Fruit fly (Drosophila melanogaster): ENCODE data around the gene CG13694.

The CG13694 gene

DNA sequence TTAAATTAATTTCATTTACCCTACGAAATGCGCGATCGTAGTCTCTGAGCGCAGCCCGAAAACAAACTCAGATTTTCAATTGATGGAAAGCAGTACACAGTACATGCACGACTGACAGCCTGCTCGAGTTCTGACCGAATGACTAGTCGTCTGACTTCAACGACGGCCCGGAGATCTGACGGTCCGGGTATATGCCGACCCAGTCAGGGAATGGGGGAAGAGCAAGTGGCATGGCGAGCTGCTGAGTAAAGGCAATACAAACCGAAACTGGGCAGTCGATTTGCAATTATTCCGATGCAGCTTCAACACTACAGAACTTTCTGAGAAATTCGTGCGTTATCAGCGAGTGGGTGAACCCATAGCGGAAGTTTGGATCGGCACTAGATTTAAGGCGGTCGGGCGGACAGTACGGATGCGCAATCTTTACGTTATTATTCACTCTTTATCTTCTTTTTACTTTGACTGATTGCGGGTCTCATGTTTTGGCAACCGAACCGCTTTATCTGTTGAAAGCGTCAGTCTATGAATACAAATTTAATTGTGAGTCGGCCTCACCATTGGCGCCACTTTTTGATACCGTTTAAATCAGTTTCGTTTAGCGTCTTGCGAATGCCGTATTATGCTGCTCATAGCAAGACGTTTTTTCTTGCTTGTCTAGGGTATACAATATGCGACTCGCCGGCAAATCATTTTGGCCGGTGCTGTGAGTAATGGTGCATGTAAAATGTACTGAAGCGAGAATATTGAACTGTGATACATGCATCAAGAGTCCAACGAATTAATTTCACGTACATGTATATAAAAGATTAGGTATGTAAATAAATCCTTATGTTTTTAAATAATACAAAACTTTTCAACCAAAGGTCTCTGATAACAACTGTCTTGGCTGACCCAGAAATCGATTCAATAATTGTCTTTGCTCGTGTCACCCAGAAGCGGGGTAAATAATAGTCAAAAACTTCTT, 4.5 kb upstream of the CG13694 start:
- TF ChIP-seq noc (tag; optimal IDR thresholded peaks at IDR 0.05): peak; percentile 27

DNA sequence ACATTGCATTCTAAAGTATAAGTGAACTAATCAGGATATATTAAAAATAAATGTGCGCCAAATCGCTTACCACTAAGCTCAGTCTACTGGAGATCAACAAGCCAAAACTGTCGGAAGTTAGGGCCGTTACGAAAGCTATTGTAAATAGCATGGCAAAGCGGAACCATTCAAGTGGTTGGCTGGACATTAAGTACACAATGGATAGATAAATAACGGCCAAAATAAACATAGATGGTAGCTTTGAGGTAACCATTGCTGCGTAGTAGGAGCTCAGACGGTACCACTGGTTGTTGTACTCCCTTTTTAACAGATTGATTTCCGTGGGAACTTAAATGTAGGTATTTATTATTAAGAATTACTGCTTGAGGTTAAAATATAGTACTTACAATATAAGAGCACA, 1.5 kb upstream of the CG13694 start:
- TF ChIP-seq noc (tag; optimal IDR thresholded peaks at IDR 0.05): no peak

DNA sequence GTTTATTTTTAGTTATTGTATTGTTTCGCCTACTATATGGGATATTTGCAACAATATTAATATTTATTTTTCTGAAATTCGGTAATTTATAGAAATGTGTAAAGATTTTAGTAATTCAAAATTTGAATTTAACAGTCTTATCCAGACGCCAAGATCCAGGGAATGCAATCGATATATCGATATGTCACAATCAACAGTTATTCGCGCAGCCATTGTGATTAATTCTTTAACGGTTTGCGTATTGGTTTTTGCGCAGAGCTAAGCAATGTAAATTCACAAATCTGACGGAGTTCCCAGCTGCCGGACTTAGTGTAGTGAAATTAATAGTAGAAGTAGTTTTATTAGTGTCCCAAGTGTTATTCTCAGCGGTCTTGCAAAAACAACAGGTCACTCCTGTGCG, 1.9 kb downstream of the CG13694 start, which contains the start of gene ND-15:
Gene ND-15 (plus strand): TSS at position 298 of the 400 bp plus-strand sequence.
- TF ChIP-seq noc (tag; optimal IDR thresholded peaks at IDR 0.05): no peak

DNA sequence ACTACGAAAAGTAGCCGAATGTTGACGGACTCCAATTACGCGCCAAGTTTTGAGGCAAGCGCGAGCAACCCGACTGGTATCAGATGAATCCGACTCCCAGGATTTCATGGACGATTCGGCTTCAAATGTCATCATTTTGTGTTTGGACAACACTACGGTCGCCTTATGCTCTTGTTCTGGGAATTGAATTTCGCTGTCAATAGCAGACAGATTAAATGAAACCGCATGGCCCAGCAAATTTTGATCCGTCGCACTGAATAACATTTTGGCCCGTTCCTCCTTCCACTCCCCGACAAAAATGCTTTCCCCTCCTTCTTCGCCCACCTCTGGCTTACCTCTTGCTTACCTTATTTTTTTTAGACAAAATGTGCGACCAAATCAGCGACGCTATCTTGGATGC, 6.2 kb downstream of the CG13694 start:
- TF ChIP-seq noc (tag; optimal IDR thresholded peaks at IDR 0.05): no peak

DNA sequence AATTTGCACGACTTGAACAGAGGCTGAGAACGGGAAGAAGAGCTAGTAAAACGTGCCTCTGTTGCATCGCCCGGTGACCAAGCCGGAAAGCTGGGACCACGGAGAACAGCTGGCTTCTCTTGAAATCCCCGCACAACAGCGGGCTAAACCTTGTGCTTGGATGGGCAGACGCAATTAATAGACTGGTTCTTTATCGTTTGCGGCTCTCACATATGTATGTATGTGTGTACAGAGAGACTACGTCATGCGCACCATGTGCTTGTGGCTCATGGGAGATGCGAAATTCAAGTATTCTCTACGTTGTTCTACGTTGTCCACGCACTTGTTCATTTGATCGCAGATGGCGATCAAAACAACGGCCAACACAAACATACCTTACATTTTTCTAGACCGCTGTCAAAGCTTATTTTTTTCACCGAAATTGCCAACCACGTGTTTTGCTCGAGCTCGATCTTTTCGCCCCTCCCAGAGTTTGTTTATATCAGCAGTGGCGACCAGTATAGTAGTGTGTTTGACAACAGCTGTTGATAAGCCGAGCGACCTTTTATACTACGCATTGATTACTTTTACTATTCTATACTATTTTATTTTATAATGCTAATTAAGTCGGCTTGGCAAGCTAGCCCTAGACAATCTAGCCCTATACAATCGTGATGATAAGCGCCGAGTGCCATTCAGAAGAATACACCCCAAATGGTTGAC, 7.0 kb downstream of the CG13694 start:
- peak; percentile 24 for TF ChIP-seq noc (tag; optimal IDR thresholded peaks at IDR 0.05)

DNA sequence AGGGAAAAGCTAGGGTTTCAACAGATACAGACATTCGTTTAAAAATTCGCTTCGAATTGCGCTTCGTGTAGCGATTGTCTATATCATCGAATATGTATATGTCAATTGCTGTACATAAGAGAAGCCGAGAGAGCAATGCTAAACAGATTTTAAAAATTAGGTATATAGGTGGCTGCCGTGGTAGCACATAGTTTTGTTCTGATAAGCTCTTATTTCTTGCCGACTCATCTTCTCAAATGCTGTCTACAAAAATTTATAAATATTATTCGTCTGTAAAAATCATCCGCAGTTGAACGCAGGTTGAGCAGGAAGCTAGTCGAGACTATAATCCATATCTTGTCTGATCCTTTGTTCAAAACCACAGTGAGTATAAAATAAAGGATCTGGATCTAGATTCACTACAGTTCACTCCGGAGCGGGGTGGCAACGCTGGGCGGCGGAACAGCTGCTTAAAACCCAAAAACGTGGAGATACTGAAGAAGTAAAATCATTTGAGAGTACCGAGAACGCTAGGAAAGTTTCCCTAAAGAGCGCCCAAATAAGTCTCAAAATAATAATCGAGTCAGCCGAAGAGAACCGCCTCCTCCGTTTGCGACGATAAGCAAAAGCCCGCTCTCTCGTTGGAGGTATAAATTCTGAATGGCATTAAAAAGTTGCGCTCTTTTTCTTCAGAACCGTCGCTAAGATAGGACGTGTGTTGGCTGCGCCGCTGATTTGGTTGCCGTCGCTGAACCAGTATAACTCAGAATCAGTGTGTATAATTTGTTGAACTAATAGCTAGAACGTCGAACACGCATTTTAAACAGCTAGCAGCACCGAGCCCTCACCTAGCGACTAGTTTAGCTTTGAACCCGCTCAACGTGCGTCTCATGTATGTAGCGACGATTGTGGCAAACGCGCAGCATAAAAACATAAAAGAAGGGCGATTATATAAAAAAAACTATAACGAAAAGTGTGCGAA, 8.5 kb downstream of the CG13694 start:
- TF ChIP-seq noc (tag; optimal IDR thresholded peaks at IDR 0.05): no peak

DNA sequence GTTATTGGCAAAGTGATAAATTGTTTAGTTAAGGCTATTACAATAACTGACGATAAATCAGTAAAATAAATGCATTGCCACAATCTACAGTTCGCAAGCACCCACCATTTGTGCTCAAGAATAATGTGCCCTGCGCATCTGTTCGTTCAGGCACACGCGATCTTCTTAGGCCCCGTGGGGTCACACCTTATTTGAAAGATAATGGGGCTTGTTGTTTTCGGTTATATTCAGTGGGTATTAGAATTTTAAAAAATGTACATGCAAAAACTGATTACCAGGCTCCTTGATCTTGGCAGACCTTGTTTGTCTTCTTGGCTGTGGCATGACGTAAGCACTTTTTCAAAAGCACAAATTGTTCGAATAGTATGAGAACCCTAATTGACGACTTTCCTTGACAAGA, 9.3 kb downstream of the CG13694 start:
- no peak for TF ChIP-seq noc (tag; optimal IDR thresholded peaks at IDR 0.05)

DNA sequence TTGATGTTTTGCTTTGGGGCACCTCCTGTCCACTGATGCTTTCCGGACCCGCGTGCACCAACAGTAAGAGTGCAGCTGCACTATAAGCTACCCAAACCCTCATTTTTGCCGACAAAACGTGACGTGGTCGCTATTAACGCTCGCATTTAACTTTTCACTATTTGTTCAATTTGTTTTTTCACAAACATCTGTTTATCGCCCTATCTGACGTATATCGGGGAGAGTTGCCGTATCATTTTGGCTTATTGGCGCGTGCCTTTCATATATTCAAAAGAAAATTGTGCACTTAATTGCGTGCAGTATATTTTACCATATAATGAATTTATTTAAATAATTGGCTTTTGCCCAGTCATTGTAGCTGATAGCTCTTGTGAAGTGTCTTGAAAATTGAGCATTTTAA, 9.7 kb downstream of the CG13694 start, which contains the start of the genes Nhe1 and Sam-S:
Gene Nhe1 (minus strand): TSS at position 193 of the 400 bp plus-strand sequence.
Gene Sam-S (plus strand): TSS at position 364 of the 400 bp plus-strand sequence.
- no peak for TF ChIP-seq noc (tag; optimal IDR thresholded peaks at IDR 0.05)

DNA sequence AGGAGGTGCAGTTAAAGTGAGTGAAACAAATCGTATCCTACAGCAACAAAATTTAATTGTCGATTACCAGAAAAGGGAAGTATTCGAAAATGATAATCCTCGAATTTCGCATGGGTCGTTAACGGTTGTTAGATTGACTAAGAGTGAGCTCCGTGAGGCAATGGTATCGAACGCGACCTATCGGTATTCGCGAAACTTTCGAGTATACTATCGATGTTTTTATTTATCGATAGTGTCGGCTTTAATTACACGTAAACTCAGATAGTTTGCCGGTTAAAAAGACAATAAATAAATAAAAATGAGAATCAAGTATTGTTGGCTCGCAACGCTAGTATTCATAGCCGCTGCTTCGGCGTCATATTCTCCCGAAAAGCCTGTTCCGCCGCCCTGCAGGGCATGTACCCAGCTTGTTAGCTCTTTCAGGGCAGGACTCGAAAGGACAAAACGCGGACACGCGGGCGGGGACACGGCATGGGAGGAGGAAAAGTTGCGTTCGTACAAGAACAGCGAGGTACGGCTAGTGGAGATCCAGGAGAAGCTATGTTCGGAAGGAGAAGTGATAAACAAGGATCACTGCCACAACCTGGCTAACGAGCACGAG, 14.0 kb downstream of the CG13694 start, which contains the start of gene Creld:
Gene Creld (plus strand): TSS at position 220 of the 601 bp plus-strand sequence.
- no peak for TF ChIP-seq noc (tag; optimal IDR thresholded peaks at IDR 0.05)

DNA sequence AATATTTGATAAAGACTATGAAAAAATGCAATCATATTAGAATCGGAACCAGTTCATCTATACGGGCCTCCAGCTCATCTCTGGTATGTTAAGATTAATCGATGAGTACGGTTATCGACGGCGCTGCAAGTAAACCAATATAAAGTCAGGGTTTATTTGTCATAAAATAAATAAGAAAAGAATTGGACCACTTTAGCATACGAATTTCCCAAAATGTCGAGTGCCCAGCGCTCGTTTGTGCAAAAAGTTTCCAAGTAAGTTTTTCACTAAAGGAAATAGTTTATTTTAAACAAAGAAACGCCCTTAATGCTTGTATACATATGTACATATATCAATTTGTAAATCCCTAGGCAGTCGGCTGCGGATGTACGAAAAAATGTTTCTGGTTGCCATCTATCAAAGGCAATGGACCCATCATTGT, 21.6 kb downstream of the CG13694 start, which contains the start of gene Zir:
Gene Zir (plus strand): TSS at position 101 of the 421 bp plus-strand sequence.
- TF ChIP-seq noc (tag; optimal IDR thresholded peaks at IDR 0.05): no peak

DNA sequence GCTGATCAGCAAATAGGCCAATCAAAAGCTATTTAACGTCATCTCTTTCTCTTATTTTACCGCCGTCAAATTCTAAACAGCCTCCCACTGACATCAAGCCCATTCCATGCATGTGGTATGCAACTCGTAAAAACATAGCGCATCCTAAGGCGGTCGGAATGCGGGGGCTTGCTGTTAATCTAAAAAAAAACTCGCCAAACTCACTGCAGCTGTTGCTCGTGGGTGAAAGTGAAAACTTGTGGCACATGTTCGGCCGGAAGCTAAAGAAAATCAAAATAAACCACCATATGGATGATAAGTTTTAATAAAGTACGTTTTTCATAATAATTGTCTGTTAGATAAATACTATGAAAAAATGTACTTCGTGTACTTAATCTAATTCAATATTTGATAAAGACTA, 22.2 kb downstream of the CG13694 start:
- no peak for TF ChIP-seq noc (tag; optimal IDR thresholded peaks at IDR 0.05)

DNA sequence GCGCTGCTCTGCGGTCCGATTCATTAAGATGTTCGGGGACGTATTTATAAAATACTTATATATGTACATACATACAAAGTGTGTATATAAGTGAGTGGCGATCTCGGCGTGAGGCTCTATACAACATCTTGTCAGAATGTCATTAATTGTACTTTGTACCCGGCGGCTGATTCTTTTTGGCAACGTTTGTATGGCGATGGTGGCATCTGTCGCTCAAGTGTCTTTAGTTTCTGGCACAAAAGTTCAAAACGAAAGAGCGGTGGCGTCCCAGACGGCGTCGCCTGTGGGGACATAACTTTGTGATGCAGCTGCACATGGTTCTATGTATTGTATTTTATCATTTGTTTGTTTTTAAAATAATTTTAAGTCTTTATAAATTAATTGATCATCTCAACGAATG, 23.3 kb downstream of the CG13694 start:
- TF ChIP-seq noc (tag; optimal IDR thresholded peaks at IDR 0.05): no peak

DNA sequence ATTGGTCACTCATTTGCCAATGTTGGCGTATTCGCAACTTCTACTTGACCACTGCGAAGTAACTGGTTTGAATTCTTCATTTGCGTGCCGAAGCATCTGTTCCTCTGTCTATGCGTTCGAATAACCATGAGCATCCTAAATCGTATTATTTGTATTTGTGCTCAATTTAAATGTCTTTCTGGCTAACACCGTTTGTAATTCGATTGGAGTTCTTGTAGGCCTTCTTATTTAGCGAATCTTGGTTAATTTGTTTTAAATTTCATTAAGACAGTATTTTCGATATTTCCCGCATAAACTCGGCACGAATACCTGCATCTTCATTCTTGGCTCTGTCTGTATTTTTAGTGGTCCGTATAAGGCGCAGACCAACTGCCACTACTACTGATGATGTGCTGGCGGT, 24.5 kb downstream of the CG13694 start:
- TF ChIP-seq noc (tag; optimal IDR thresholded peaks at IDR 0.05): no peak

DNA sequence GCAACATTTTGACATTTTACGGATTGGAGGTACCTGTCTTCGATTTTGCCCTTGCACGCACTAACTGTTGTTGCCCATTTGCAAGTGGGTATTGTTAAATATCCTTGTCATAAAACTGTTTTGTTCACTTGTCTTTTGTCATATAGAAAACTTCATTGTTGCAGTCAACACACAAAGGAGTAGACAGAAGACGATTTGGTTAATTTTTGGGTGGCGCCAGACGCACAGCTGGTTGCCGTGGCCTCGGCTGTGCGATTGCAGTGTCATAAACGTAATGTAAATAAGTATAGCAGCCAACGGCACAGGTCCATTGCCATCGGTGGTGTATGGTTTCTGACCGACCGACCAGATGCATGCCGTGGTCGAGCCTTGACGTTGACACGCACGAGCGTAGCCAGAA, 25.0 kb downstream of the CG13694 start:
- TF ChIP-seq noc (tag; optimal IDR thresholded peaks at IDR 0.05): no peak

DNA sequence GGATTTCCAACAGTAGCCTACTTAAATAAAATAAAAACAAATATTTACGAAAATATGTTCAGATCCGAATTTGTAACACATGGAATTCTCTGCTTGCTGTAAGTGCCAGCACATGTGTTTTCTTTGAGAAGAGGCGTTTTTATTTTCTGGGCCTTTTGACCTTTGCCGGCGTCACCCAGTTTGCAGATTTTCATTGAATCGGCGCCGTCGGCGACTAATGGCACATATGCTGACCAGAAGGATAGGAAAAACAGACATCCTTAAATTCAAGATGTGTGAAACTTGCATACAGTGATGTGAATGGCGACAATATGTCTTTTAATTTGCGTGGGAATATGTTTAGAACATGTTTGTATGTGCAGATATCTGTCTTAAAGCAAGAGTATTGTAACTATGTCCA, 26.2 kb downstream of the CG13694 start:
- no peak for TF ChIP-seq noc (tag; optimal IDR thresholded peaks at IDR 0.05)

All from whole organism, larva.